Fruit fly (Drosophila melanogaster): ENCODE data around the gene Uch.

The Uch gene

DNA sequence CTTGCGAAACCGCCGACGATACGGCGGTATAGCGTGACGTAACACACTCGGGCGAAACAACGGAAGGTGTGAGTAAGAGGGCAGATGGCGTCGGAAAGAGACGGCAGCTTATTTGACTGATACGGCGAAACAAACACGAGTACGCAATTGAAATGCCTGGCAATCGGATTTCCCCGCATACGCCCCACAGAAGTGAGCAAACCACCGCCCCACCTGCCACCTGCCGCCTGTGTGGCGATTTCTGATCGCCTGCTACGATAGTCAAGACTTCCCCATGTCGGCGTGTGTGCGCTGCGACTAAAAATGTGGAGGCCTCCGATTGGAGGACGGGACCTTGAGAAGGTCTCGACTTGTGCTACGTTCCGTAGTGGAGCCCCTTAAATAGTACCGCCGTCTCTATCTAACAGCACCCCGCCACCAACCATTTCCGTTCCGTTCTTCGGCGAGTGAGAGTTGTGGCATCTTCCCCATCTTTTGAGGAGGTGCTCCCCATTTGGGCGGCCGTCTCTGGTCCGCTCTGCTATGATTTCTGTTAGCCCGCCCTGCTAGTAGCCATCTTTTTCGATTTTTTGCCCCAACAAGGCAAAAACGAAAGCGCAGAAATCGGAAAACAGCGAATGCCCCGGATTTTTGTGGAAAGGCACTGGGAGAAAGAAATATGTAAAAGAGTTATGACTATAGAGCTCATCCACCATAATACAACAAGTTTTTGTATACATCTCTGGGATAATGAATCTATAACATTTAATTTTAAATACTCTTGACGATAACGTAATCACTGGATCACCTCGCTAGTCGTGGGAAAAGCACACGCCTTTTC, 15.2 kb downstream of the Uch start (continued):
- TF ChIP-seq caup (GFP tag; optimal IDR thresholded peaks at IDR 0.05; ENCODE audit: severe bottlenecking) (peak; percentile 75), Dbx (GFP tag; IDR thresholded peaks at IDR 0.05) (no peak), ato (GFP tag; IDR thresholded peaks at IDR 0.05; ENCODE audit: partially characterized antibody) (no peak), Poxn (GFP tag; IDR thresholded peaks at IDR 0.05) (no peak), CG17361 (GFP tag; IDR thresholded peaks at IDR 0.05) (no peak), chif (GFP tag; optimal IDR thresholded peaks at IDR 0.05) (peak; percentile 89 to 91), fd3F (GFP tag; optimal IDR thresholded peaks at IDR 0.05) (peak; percentile 46), Awh (GFP tag; IDR thresholded peaks at IDR 0.05) (no peak), CG7839 (tag; optimal IDR thresholded peaks at IDR 0.05) (peak; percentile 89), CG42726 (GFP tag; IDR thresholded peaks at IDR 0.05; ENCODE audit: partially characterized antibody) (no peak), CG4820 (GFP tag; optimal IDR thresholded peaks at IDR 0.05) (peak; percentile 90), so (GFP tag; IDR thresholded peaks at IDR 0.05) (no peak), Tbp (GFP tag; optimal IDR thresholded peaks at IDR 0.05) (no peak), Med (GFP tag) (peak; percentile 98), Sox102F (GFP tag; optimal IDR thresholded peaks at IDR 0.05) (peak; percentile 89), CG8281 (tag; optimal IDR thresholded peaks at IDR 0.05) (peak; percentile 56), CG1529 (GFP tag; optimal IDR thresholded peaks at IDR 0.05) (peak; percentile 85), Mad (GFP tag; optimal IDR thresholded peaks at IDR 0.05) (peak; percentile 76), Camta (GFP tag; optimal IDR thresholded peaks at IDR 0.05) (peak; percentile 83), wek (GFP tag; optimal IDR thresholded peaks at IDR 0.05) (peak; percentile 32), stwl (tag; optimal IDR thresholded peaks at IDR 0.05) (no peak), CG33557 (GFP tag; optimal IDR thresholded peaks at IDR 0.05) (peak; percentile 32), bowl (GFP tag; IDR thresholded peaks at IDR 0.05) (no peak), crc (GFP tag; optimal IDR thresholded peaks at IDR 0.05) (peak; percentile 77), Side (GFP tag; optimal IDR thresholded peaks at IDR 0.05) (peak; percentile 90), Gsc (GFP tag; IDR thresholded peaks at IDR 0.05) (no peak), croc (GFP tag; conservative IDR thresholded peaks at IDR 0.05) (peak; percentile 85), CG12155 (GFP tag; optimal IDR thresholded peaks at IDR 0.05) (peak; percentile 79), phol (tag; optimal IDR thresholded peaks at IDR 0.05) (peak; percentile 89), org-1 (GFP tag; optimal IDR thresholded peaks at IDR 0.05) (peak; percentile 86), sr (GFP tag; IDR thresholded peaks at IDR 0.05) (no peak), CG9609 (GFP tag; optimal IDR thresholded peaks at IDR 0.05) (peak; percentile 89), inv (GFP tag; IDR thresholded peaks at IDR 0.05; ENCODE audit: partially characterized antibody) (no peak), BtbVII (GFP tag; optimal IDR thresholded peaks at IDR 0.05) (peak; percentile 72), CG14441 (GFP tag; IDR thresholded peaks at IDR 0.05) (no peak), luna (GFP tag; optimal IDR thresholded peaks at IDR 0.05) (no peak), CG11398 (GFP tag; optimal IDR thresholded peaks at IDR 0.05) (peak; percentile 83), CG12391 (tag; optimal IDR thresholded peaks at IDR 0.05) (peak; percentile 90), B-H1 (GFP tag; IDR thresholded peaks at IDR 0.05) (no peak), CG10321 (GFP tag; IDR thresholded peaks at IDR 0.05) (no peak), Eip74EF (GFP tag; optimal IDR thresholded peaks at IDR 0.05) (peak in 1 of 2 experiments; percentile 73), ab (GFP tag; optimal IDR thresholded peaks at IDR 0.05) (peak; percentile 55), PHDP (tag; optimal IDR thresholded peaks at IDR 0.05) (peak; percentile 90), MESR4 (GFP tag; optimal IDR thresholded peaks at IDR 0.05) (peak; percentile 9), chm (GFP tag; IDR thresholded peaks at IDR 0.05) (no peak), hth (optimal IDR thresholded peaks at IDR 0.05) (no peak), CG9797 (GFP tag; optimal IDR thresholded peaks at IDR 0.05) (peak; percentile 22), CG15479 (GFP tag; optimal IDR thresholded peaks at IDR 0.05) (no peak), CG10147 (GFP tag; optimal IDR thresholded peaks at IDR 0.05) (peak; percentile 64)
